Worm (Caenorhabditis elegans): ENCODE measurements around the gene nduv-2.

Gene nduv-2

DNA sequence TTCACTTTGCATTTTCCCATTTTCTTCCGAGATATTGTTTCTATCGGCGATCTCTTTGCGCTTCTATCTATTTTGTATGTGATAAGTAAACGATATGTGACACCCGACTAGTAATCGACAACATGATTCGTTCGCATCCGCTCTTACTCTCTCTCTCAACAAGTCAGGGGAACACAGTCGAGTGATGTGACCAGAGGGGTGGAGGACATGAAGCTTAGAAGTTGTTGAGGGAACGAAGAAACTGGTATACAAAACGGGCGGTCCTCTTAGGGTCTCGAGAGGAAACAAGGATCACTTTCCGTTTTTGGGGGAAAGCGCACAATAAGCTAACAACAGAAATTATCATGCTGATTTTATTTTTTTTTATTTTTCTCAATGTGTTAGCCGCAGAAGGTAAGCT, 32.3 kb downstream of the nduv-2 start, which contains the start of gene F53F4.4:
F53F4.4 (plus strand) TSS at position 301 of the 400 bp plus-strand sequence.
- TF ChIP-seq egl-43 (GFP tag; IDR thresholded peaks at IDR 0.05) (peak; percentile 25; the same call in 1 of the 2 replicates), tra-1 (GFP tag; IDR thresholded peaks at IDR 0.05) (no peak), ceh-82 (tag; optimal IDR thresholded peaks at IDR 0.05) (no peak), saeg-2 (GFP tag; IDR thresholded peaks at IDR 0.05) (no peak), aha-1 (tag) (peak; percentile 37), lin-38 (GFP tag; IDR thresholded peaks at IDR 0.05) (peak; percentile 41), sdz-12 (GFP tag; optimal IDR thresholded peaks at IDR 0.05) (no peak), daf-19 (GFP tag; conservative IDR thresholded peaks at IDR 0.05) (no peak), mxl-3 (GFP tag; optimal IDR thresholded peaks at IDR 0.05) (no peak), aly-2 (tag; optimal IDR thresholded peaks at IDR 0.05) (no peak), snpc-4 (tag; optimal IDR thresholded peaks at IDR 0.05) (no peak), duxl-1 (tag; optimal IDR thresholded peaks at IDR 0.05; ENCODE audit: poor library complexity) (no peak), unc-62 (GFP tag; optimal IDR thresholded peaks at IDR 0.05 in 1 of 2) (peak in 1 of 2 experiments; percentile 32), unc-62 (tag; optimal IDR thresholded peaks at IDR 0.05) (no peak), F44E2.7 (GFP tag; IDR thresholded peaks at IDR 0.05) (no peak), cey-2 (tag; optimal IDR thresholded peaks at IDR 0.05; ENCODE audit: borderline replicate concordance, insufficient read depth) (no peak), ctbp-1 (GFP tag; IDR thresholded peaks at IDR 0.05) (no peak), ceh-44 (GFP tag; IDR thresholded peaks at IDR 0.05) (no peak), mdl-1 (tag; optimal IDR thresholded peaks at IDR 0.05) (no peak)

DNA sequence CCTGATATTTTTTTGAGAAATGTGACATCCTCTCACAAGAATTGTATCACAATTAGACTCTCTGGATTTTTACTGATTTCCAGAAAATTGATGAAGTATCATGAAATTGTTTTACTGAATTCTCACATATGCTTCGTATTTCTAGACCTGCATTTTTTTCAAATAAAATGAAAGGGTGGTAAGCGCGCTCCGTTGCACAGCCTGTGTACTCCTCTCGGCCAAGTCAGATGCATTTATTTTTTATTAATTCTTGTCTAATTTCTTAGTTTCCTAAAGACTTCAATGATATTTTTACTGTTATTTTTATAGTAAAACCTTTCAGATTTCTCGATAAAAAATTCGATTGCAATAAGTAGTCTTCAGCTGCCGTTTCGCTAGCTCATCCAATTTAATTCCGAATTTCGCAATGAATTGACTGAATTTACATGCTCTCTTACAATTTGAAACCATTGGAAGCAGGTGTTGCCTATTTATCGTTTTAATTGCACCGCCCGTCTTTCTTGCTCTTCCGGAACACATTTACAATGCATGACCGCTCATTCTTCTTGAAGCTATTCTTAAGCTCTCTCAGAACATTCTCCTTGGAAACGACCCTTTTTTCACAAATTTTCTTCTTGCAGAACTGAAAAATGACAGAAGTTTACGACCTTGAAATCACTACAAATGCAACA, 33.7 kb downstream of the nduv-2 start, which contains the start of gene tbcb-1:
tbcb-1 (plus strand) TSS at position 621 of the 671 bp plus-strand sequence.
- TF ChIP-seq daf-19 (GFP tag; conservative IDR thresholded peaks at IDR 0.05) = no peak
- TF ChIP-seq zfp-3 (GFP tag; conservative IDR thresholded peaks at IDR 0.05) = no peak
- TF ChIP-seq snpc-1.2 (GFP tag; IDR thresholded peaks at IDR 0.05) = no peak
- no peak for TF ChIP-seq nhr-76 (tag; optimal IDR thresholded peaks at IDR 0.05)
- TF ChIP-seq daf-16 (GFP tag; optimal IDR thresholded peaks at IDR 0.05) = no peak
- TF ChIP-seq daf-16 (tag; optimal IDR thresholded peaks at IDR 0.05) = no peak
- TF ChIP-seq lin-38 (GFP tag; IDR thresholded peaks at IDR 0.05) = peak; percentile 93
- TF ChIP-seq unc-39 (tag; optimal IDR thresholded peaks at IDR 0.05) = no peak
- no peak for TF ChIP-seq F37D6.2 (tag; optimal IDR thresholded peaks at IDR 0.05)
- no peak for TF ChIP-seq tra-1 (GFP tag; IDR thresholded peaks at IDR 0.05)
- no peak for TF ChIP-seq ztf-11 (tag; optimal IDR thresholded peaks at IDR 0.05)
- no peak for TF ChIP-seq lsy-2 (tag; optimal IDR thresholded peaks at IDR 0.05)
- peak; percentile 46 for TF ChIP-seq T20F7.1 (GFP tag; optimal IDR thresholded peaks at IDR 0.05)
- TF ChIP-seq T26A8.4 (GFP tag; IDR thresholded peaks at IDR 0.05) = no peak
- TF ChIP-seq ZK337.2 (GFP tag; IDR thresholded peaks at IDR 0.05) = no peak
- no peak for TF ChIP-seq madf-5 (GFP tag; IDR thresholded peaks at IDR 0.05)
- TF ChIP-seq zip-11 (GFP tag; IDR thresholded peaks at IDR 0.05) = no peak
- no peak for TF ChIP-seq nhr-48 (tag; optimal IDR thresholded peaks at IDR 0.05)
- peak; percentile 82 for TF ChIP-seq mes-2 (tag; optimal IDR thresholded peaks at IDR 0.05; ENCODE audit: poor library complexity, severe bottlenecking)
- no peak for TF ChIP-seq set-16 (GFP tag; IDR thresholded peaks at IDR 0.05)
- no peak for TF ChIP-seq F26F4.8 (GFP tag; conservative IDR thresholded peaks at IDR 0.05)
- TF ChIP-seq nhr-41 (GFP tag; IDR thresholded peaks at IDR 0.05) = no peak
- TF ChIP-seq ztf-7 (tag; optimal IDR thresholded peaks at IDR 0.05) = no peak
- no peak for TF ChIP-seq Y75B8A.6 (GFP tag; IDR thresholded peaks at IDR 0.05)
- TF ChIP-seq nhr-28 (tag; optimal IDR thresholded peaks at IDR 0.05) = no peak
- peak; percentile 56 for TF ChIP-seq dpl-1 (GFP tag; optimal IDR thresholded peaks at IDR 0.05)
- TF ChIP-seq sdz-12 (GFP tag; optimal IDR thresholded peaks at IDR 0.05) = no peak
- peak in 1 of 2 experiments; percentile 53 for TF ChIP-seq unc-62 (GFP tag; optimal IDR thresholded peaks at IDR 0.05 in 1 of 2)
- TF ChIP-seq unc-62 (tag; optimal IDR thresholded peaks at IDR 0.05) = no peak
- TF ChIP-seq skn-1 (tag; optimal IDR thresholded peaks at IDR 0.05) = no peak
- no peak for TF ChIP-seq rbr-2 (tag; optimal IDR thresholded peaks at IDR 0.05)

All from whole organism, L4 larva.